Worm (Caenorhabditis elegans) whole organism, midembryonic: Measurements from ENCODE around the gene F36G9.13.

Experiments
- T22C8.4 ChIP-seq: fragments of 200-800 bp; sonication (Bioruptor generic); IDR thresholded peaks from 2 replicates; pipeline ENCODE4 v1.3.6; 2022; ENCODE audit warnings: missing genetic modification characterization, missing compliant biosample characterization
- cog-1 ChIP-seq: sonication (generic microtip); optimal IDR thresholded peaks from 2 replicates; lab custom pipeline; 2016; ENCODE audit warnings: missing genetic modification characterization, missing compliant biosample characterization
- klf-2 ChIP-seq: fragments of 200-800 bp; sonication (Bioruptor generic); conservative IDR thresholded peaks from 2 replicates; pipeline ENCODE4 v1.3.6; 2022; ENCODE audit warnings: missing genetic modification reagents, missing genetic modification characterization, missing compliant biosample characterization
- med-1 ChIP-seq: sonication (generic microtip); optimal IDR thresholded peaks from 2 replicates; lab custom pipeline; 2017; ENCODE audit warnings: missing genetic modification characterization, mild to moderate bottlenecking, missing compliant biosample characterization, antibody characterized with exemption, missing genetic modification reagents; ENCODE audit not compliant: insufficient read depth
- ztf-29 ChIP-seq: fragments of 200-800 bp; sonication (Bioruptor generic); IDR thresholded peaks from 2 replicates; pipeline ENCODE4 v1.3.6; 2022; ENCODE audit warnings: missing genetic modification reagents, missing genetic modification characterization, missing compliant biosample characterization

DNA sequence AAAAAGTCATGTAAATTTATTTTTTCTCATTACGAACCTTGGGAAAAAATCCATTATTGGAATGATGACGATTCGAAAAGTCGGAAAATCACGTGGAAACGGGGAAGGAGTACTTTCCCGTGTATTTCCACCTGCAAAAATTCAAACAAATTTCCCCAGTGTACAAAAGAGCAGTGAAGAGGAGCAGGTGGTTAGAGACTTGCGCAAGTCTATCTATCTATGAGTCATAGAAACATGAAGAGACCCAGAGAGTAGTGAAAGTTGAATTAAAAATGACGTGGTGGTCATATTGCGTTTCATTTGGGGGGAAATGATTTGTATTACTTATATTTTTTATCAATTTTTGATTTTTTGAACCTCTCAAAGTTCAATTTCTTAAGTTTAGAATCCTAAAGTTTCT, 17.3 kb downstream of the F36G9.13 start, which contains the start of gene nhr-50:
- TF ChIP-seq klf-2 (GFP tag; lab: Robert Waterston, UW) (no peak), cog-1 (tag; lab: Kevin White, UChicago) (no peak), med-1 (GFP tag; lab: Kevin White, UChicago) (no peak), T22C8.4 (GFP tag; lab: Robert Waterston, UW) (no peak), ztf-29 (GFP tag; lab: Robert Waterston, UW) (no peak)
